Fruit fly (Drosophila melanogaster) whole organism, prepupa: Measurements from ENCODE around the gene Kcmf1.

Source experiments
- Blimp-1 ChIP-seq: fragments of 200-800 bp; sonication (Bioruptor generic); optimal IDR thresholded peaks from 3 replicates; lab custom pipeline; 2017; ENCODE audit warnings: missing biosample characterization, missing genetic modification characterization, mild to moderate bottlenecking, moderate library complexity, missing genetic modification reagents
- CG10631 ChIP-seq: fragments of 200-800 bp; sonication (Bioruptor generic); optimal IDR thresholded peaks from 2 replicates; lab custom pipeline; 2016; ENCODE audit warnings: missing biosample characterization, missing genetic modification characterization
- CG10669 ChIP-seq: fragments of 200-800 bp; sonication (Bioruptor generic); optimal IDR thresholded peaks from 3 replicates; lab custom pipeline; 2018; ENCODE audit warnings: missing biosample characterization, mild to moderate bottlenecking, missing genetic modification characterization, moderate library complexity
- CG11762 ChIP-seq: fragments of 200-800 bp; sonication (Bioruptor generic); optimal IDR thresholded peaks from 3 replicates; lab custom pipeline; 2016; ENCODE audit warnings: missing biosample characterization, missing genetic modification characterization; ENCODE audit not compliant: insufficient read depth
- CG11902 ChIP-seq: fragments of 200-800 bp; sonication (Bioruptor generic); optimal IDR thresholded peaks from 3 replicates; lab custom pipeline; 2016; ENCODE audit warnings: missing biosample characterization, missing genetic modification characterization
- CG15336 ChIP-seq: fragments of 200-800 bp; sonication (Bioruptor generic); IDR thresholded peaks from 2 replicates; pipeline ENCODE4 v1.3.6; 2022; ENCODE audit warnings: missing biosample characterization, missing genetic modification characterization
- CG1621 ChIP-seq: fragments of 200-800 bp; sonication (Bioruptor generic); optimal IDR thresholded peaks from 3 replicates; lab custom pipeline; 2018; ENCODE audit warnings: missing biosample characterization, mild to moderate bottlenecking, missing genetic modification characterization
- CG16779 ChIP-seq: fragments of 200-800 bp; sonication (Bioruptor generic); optimal IDR thresholded peaks from 3 replicates; lab custom pipeline; 2017; ENCODE audit warnings: missing biosample characterization, mild to moderate bottlenecking, missing genetic modification characterization
- CG3032 ChIP-seq: fragments of 200-800 bp; optimal IDR thresholded peaks from 2 replicates; lab custom pipeline; 2019; ENCODE audit warnings: missing biosample characterization, mild to moderate bottlenecking, missing genetic modification characterization, moderate library complexity
- CG31627 ChIP-seq: fragments of 200-800 bp; sonication (Bioruptor generic); optimal IDR thresholded peaks from 3 replicates; lab custom pipeline; 2016; ENCODE audit warnings: missing biosample characterization, missing genetic modification characterization
- CG32006 ChIP-seq: fragments of 200-800 bp; sonication (Bioruptor generic); optimal IDR thresholded peaks from 3 replicates; lab custom pipeline; 2017; ENCODE audit warnings: missing biosample characterization, mild to moderate bottlenecking, missing genetic modification characterization
- CG34406 ChIP-seq: fragments of 200-800 bp; sonication (Bioruptor generic); optimal IDR thresholded peaks from 3 replicates; lab custom pipeline; 2016; ENCODE audit warnings: missing biosample characterization, missing genetic modification characterization
- CG4318 ChIP-seq: fragments of 200-800 bp; sonication (Bioruptor generic); optimal IDR thresholded peaks from 3 replicates; lab custom pipeline; 2017; ENCODE audit warnings: missing biosample characterization, mild to moderate bottlenecking, missing genetic modification characterization
- CG6163 ChIP-seq: fragments of 200-800 bp; sonication (Bioruptor generic); IDR thresholded peaks from 3 replicates; pipeline ENCODE4 v1.3.6; 2022; ENCODE audit warnings: missing biosample characterization, missing genetic modification characterization
- CG6808 ChIP-seq: fragments of 200-800 bp; sonication (Bioruptor generic); optimal IDR thresholded peaks from 3 replicates; lab custom pipeline; 2017; ENCODE audit warnings: missing biosample characterization, missing genetic modification characterization, mild to moderate bottlenecking, moderate library complexity, missing genetic modification reagents
- CG6854 ChIP-seq: fragments of 200-800 bp; sonication (Bioruptor generic); optimal IDR thresholded peaks from 2 replicates; lab custom pipeline; 2017; ENCODE audit warnings: missing biosample characterization, mild to moderate bottlenecking, missing genetic modification characterization
- CG7368 ChIP-seq: fragments of 200-800 bp; sonication (Bioruptor generic); optimal IDR thresholded peaks from 3 replicates; lab custom pipeline; 2016; ENCODE audit warnings: missing biosample characterization, missing genetic modification characterization
- CG8319 ChIP-seq: fragments of 200-800 bp; sonication (Bioruptor generic); optimal IDR thresholded peaks from 3 replicates; lab custom pipeline; 2016; ENCODE audit warnings: missing biosample characterization, missing genetic modification characterization
- Eip75B ChIP-seq: fragments of 200-800 bp; sonication (Bioruptor generic); optimal IDR thresholded peaks from 3 replicates; lab custom pipeline; 2016; ENCODE audit warnings: missing biosample characterization, missing genetic modification characterization
- Eip78C ChIP-seq: fragments of 200-800 bp; sonication (Bioruptor generic); peaks from one replicate; lab custom pipeline; 2016; ENCODE audit warnings: missing biosample characterization, missing genetic modification characterization
- Eip93F ChIP-seq: fragments of 200-800 bp; sonication (Bioruptor generic); optimal IDR thresholded peaks from 2 replicates; lab custom pipeline; 2016; ENCODE audit warnings: missing biosample characterization, mild to moderate bottlenecking, missing genetic modification characterization
- Ets21C ChIP-seq: fragments of 200-800 bp; sonication (Bioruptor generic); optimal IDR thresholded peaks from 3 replicates; lab custom pipeline; 2016; ENCODE audit warnings: missing biosample characterization, missing genetic modification characterization
- Gug ChIP-seq: fragments of 200-800 bp; sonication (Bioruptor generic); IDR thresholded peaks from 2 replicates; pipeline ENCODE4 v1.3.6; 2022; ENCODE audit warnings: missing biosample characterization, missing genetic modification characterization
- Hr38 ChIP-seq: sonication (Bioruptor generic); optimal IDR thresholded peaks from 2 replicates; lab custom pipeline; 2016; ENCODE audit warnings: missing biosample characterization, missing genetic modification characterization
- Hr39 ChIP-seq: fragments of 200-800 bp; sonication (Bioruptor generic); optimal IDR thresholded peaks from 2 replicates; lab custom pipeline; 2016; ENCODE audit warnings: missing biosample characterization, missing genetic modification characterization
- OdsH ChIP-seq: fragments of 200-800 bp; sonication (Bioruptor generic); optimal IDR thresholded peaks from 3 replicates; lab custom pipeline; 2016; ENCODE audit warnings: missing biosample characterization, missing genetic modification characterization
- Smox ChIP-seq: fragments of 200-800 bp; sonication (Bioruptor generic); optimal IDR thresholded peaks from 3 replicates; lab custom pipeline; 2016; ENCODE audit warnings: missing biosample characterization, missing genetic modification characterization
- Sox15 ChIP-seq: fragments of 200-800 bp; sonication (Bioruptor generic); optimal IDR thresholded peaks from 3 replicates; lab custom pipeline; 2016; ENCODE audit warnings: missing biosample characterization, missing genetic modification characterization
- acj6 ChIP-seq: fragments of 200-800 bp; sonication (Bioruptor generic); optimal IDR thresholded peaks from 3 replicates; lab custom pipeline; 2016; ENCODE audit warnings: missing biosample characterization, missing genetic modification characterization
- eg ChIP-seq: fragments of 200-800 bp; sonication (Bioruptor generic); IDR thresholded peaks from 3 replicates; pipeline ENCODE4 v1.3.6; 2022; ENCODE audit warnings: missing biosample characterization, missing genetic modification characterization
- fd59A ChIP-seq: fragments of 200-800 bp; sonication (Bioruptor generic); optimal IDR thresholded peaks from 2 replicates; lab custom pipeline; 2017; ENCODE audit warnings: missing biosample characterization, mild to moderate bottlenecking, missing genetic modification characterization, missing genetic modification reagents
- fd85E ChIP-seq: fragments of 200-800 bp; sonication (Bioruptor generic); optimal IDR thresholded peaks from 3 replicates; lab custom pipeline; 2016; ENCODE audit warnings: missing biosample characterization, missing genetic modification characterization
- fkh ChIP-seq: fragments of 200-800 bp; sonication (Bioruptor generic); optimal IDR thresholded peaks from 3 replicates; lab custom pipeline; 2017; ENCODE audit warnings: missing biosample characterization, mild to moderate bottlenecking, missing genetic modification characterization, moderate library complexity
- lz ChIP-seq: fragments of 200-800 bp; sonication (Bioruptor generic); optimal IDR thresholded peaks from 3 replicates; lab custom pipeline; 2016; ENCODE audit warnings: missing biosample characterization, missing genetic modification characterization
- spab ChIP-seq: fragments of 200-800 bp; sonication (Bioruptor generic); optimal IDR thresholded peaks from 2 replicates; lab custom pipeline; 2017; ENCODE audit warnings: missing biosample characterization, mild to moderate bottlenecking, missing genetic modification characterization, missing genetic modification reagents
- svp ChIP-seq: fragments of 200-800 bp; sonication (Bioruptor generic); peaks from one replicate; lab custom pipeline; 2016; ENCODE audit warnings: missing biosample characterization, missing genetic modification characterization
- topi ChIP-seq: fragments of 200-800 bp; sonication (Bioruptor generic); optimal IDR thresholded peaks from 3 replicates; lab custom pipeline; 2016; ENCODE audit warnings: missing biosample characterization, missing genetic modification characterization

Gene Kcmf1

DNA sequence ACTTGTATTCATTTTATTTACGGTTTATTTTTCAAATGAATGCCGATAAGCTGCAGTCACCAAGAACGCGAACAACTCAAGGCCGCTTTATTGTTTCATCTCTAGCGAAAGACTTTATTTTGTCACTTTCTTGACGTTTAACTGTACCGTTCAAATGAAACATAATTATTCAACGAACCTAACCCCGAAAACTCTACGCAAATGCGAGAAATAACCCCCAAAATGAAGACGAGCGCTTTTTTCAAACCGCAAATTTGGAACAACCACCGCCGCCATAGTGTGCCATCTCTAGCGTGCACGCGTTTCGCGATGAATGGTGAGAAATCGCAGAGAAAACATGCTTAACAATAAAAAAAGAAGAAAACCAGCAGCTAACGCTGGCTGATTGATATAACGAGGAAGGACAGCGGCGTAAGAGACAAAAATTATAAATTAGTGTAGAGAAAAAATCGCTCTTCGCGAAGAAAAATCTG is 30.1 kb downstream of the Kcmf1 start, which contains the start of gene CG11970 (continued):
- no peak for TF ChIP-seq CG7368 (GFP tag; lab: Kevin White, UChicago)
- no peak for TF ChIP-seq svp (GFP tag; lab: Kevin White, UChicago)
- TF ChIP-seq CG4318 (GFP tag; lab: Kevin White, UChicago) = no peak
- TF ChIP-seq OdsH (GFP tag; lab: Kevin White, UChicago) = no peak
- TF ChIP-seq acj6 (GFP tag; lab: Kevin White, UChicago) = no peak
- 0 out of 2 replicates have a peak, but pooled peaks have one; percentile 22 for TF ChIP-seq CG15336 (GFP tag; lab: Robert Waterston, UW)
- no peak for TF ChIP-seq CG10669 (GFP tag; lab: Kevin White, UChicago)
- peak; percentile 61 for TF ChIP-seq Hr39 (GFP tag; lab: Kevin White, UChicago)
- TF ChIP-seq Gug = no peak
- TF ChIP-seq CG31627 = peak; percentile 46
- TF ChIP-seq Eip78C (GFP tag; lab: Kevin White, UChicago) = no peak
- TF ChIP-seq spab (GFP tag; lab: Kevin White, UChicago) = no peak
- no peak for TF ChIP-seq Eip93F
- TF ChIP-seq CG10631 (GFP tag; lab: Kevin White, UChicago) = no peak
- no peak for TF ChIP-seq CG11902 (GFP tag; lab: Kevin White, UChicago)
- TF ChIP-seq fd59A (GFP tag; lab: Kevin White, UChicago) = no peak
- TF ChIP-seq CG11762 = no peak
- TF ChIP-seq fd85E (GFP tag; lab: Kevin White, UChicago) = no peak
- no peak for TF ChIP-seq fkh
- no peak for TF ChIP-seq CG34406 (GFP tag; lab: Kevin White, UChicago)
- no peak for TF ChIP-seq CG1621 (tag; lab: Kevin White, UChicago)
- TF ChIP-seq lz (GFP tag; lab: Kevin White, UChicago) = peak; percentile 39
- no peak for TF ChIP-seq Eip75B (GFP tag; lab: Kevin White, UChicago)
- no peak for TF ChIP-seq CG6163 (GFP tag; lab: Robert Waterston, UW)
- TF ChIP-seq Sox15 = peak; percentile 25
- no peak for TF ChIP-seq Hr38 (GFP tag; lab: Kevin White, UChicago)
- TF ChIP-seq CG8319 (GFP tag; lab: Kevin White, UChicago) = peak; percentile 11
- TF ChIP-seq Ets21C = no peak
- TF ChIP-seq Blimp-1 (GFP tag; lab: Kevin White, UChicago) = no peak
- TF ChIP-seq Smox (GFP tag; lab: Kevin White, UChicago) = no peak
- peak; percentile 11 for TF ChIP-seq CG6854 (GFP tag; lab: Kevin White, UChicago)
- TF ChIP-seq topi (GFP tag; lab: Kevin White, UChicago) = no peak
- no peak for TF ChIP-seq CG6808 (GFP tag; lab: Kevin White, UChicago)
- no peak for TF ChIP-seq CG32006 (GFP tag; lab: Kevin White, UChicago)
- TF ChIP-seq, all 60 proteins: peak for 13

DNA sequence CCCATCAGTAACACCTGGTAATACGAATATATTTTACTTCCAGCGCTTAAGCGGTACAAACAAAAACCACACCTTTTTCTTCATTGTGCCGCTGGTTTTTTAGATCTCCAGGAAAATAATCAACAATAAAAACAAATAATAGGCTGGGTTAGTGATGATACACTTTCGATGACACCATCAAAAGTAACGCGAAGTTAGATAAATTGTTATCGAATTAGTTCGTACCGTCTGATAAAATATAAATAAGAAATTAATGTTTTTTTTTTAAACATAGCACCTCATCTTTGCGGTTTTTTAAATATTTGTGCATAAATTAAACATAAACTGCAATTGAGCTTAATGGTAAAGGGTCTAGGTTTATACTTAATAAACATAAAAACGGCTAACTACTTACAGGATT is 30.6 kb downstream of the Kcmf1 start, which contains the start of gene RagA-B:
Gene RagA-B, minus strand, starts transcription at position 175 of the 400 bp plus-strand sequence.
- TF ChIP-seq fkh (peak; percentile 33), svp (GFP tag; lab: Kevin White, UChicago) (no peak)

DNA sequence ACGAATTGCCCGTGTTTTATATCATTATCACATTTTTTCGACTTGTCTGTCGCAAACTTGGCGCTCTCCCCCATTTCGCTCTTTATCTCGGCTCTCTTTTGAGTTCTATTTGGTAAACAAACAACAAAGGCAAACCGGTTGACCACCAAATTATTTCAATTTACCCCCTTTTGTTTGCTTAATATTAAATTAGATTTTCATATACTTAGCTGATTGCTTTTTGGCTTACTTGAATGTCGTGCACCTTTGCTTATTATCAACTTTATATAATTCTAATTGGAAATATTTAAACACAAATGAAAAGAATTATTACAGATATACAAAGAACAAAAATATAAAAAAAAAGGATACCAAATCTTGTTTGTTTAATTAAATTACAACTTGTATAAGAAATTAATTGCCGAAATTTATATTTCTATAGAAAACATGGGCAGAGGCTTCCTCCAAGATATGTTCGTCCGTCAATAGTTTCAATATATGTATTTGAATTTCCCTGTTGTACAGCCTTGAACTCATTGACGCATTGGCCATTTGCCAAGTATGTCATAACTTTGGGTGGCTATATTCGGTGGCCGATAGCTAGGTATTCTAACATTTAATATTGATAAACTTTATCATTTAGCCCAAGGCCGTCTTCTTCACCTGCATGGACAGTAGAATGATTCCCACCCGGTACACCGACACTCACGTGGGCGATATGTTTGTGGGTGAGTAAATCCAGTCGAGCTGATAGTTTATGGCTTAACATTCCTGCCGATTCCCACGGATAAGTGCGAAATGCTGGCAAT is 33.3 kb downstream of the Kcmf1 start:
- TF ChIP-seq CG3032 (tag; lab: Kevin White, UChicago) (no peak), Eip75B (GFP tag; lab: Kevin White, UChicago) (no peak), CG15336 (GFP tag; lab: Robert Waterston, UW) (no peak), fkh (peak; percentile 25), CG7368 (GFP tag; lab: Kevin White, UChicago) (no peak), eg (no peak), CG10669 (GFP tag; lab: Kevin White, UChicago) (no peak), CG16779 (tag; lab: Kevin White, UChicago) (no peak)
